Fruit fly (Drosophila melanogaster) whole organism, prepupa: ENCODE measurements around the gene fbl.

Experiments used
- Blimp-1 ChIP-seq: fragments of 200-800 bp; sonication (Bioruptor generic); optimal IDR thresholded peaks from 3 replicates; lab custom pipeline; 2017; ENCODE audit warnings: missing biosample characterization, missing genetic modification characterization, mild to moderate bottlenecking, moderate library complexity, missing genetic modification reagents
- CG16779 ChIP-seq: fragments of 200-800 bp; sonication (Bioruptor generic); optimal IDR thresholded peaks from 3 replicates; lab custom pipeline; 2017; ENCODE audit warnings: missing biosample characterization, mild to moderate bottlenecking, missing genetic modification characterization
- CG6276 ChIP-seq: fragments of 200-800 bp; sonication (Bioruptor generic); optimal IDR thresholded peaks from 2 replicates; lab custom pipeline; 2017; ENCODE audit warnings: missing biosample characterization, mild to moderate bottlenecking, missing genetic modification characterization
- CG6792 ChIP-seq: fragments of 200-800 bp; sonication (Bioruptor generic); optimal IDR thresholded peaks from 3 replicates; lab custom pipeline; 2016; ENCODE audit warnings: missing biosample characterization, missing genetic modification characterization
- CG8319 ChIP-seq: fragments of 200-800 bp; sonication (Bioruptor generic); optimal IDR thresholded peaks from 3 replicates; lab custom pipeline; 2016; ENCODE audit warnings: missing biosample characterization, missing genetic modification characterization
- Eip93F ChIP-seq: fragments of 200-800 bp; sonication (Bioruptor generic); optimal IDR thresholded peaks from 2 replicates; lab custom pipeline; 2016; ENCODE audit warnings: missing biosample characterization, mild to moderate bottlenecking, missing genetic modification characterization
- Hr39 ChIP-seq: fragments of 200-800 bp; sonication (Bioruptor generic); optimal IDR thresholded peaks from 2 replicates; lab custom pipeline; 2016; ENCODE audit warnings: missing biosample characterization, missing genetic modification characterization
- Lpt ChIP-seq: fragments of 200-800 bp; sonication (Bioruptor generic); optimal IDR thresholded peaks from 3 replicates; lab custom pipeline; 2016; ENCODE audit warnings: missing biosample characterization, missing genetic modification characterization
- OdsH ChIP-seq: fragments of 200-800 bp; sonication (Bioruptor generic); optimal IDR thresholded peaks from 3 replicates; lab custom pipeline; 2016; ENCODE audit warnings: missing biosample characterization, missing genetic modification characterization
- dsx ChIP-seq: fragments of 200-800 bp; optimal IDR thresholded peaks from 3 replicates; lab custom pipeline; 2019; ENCODE audit warnings: missing biosample characterization, mild to moderate bottlenecking, missing genetic modification characterization, moderate library complexity; ENCODE audit not compliant: poor library complexity, severe bottlenecking

- TF ChIP-seq Blimp-1 (GFP tag; lab: Kevin White, UChicago) (no peak), dsx (GFP tag; lab: Kevin White, UChicago) (peak; percentile 86), Lpt (no peak), OdsH (GFP tag; lab: Kevin White, UChicago) (peak; percentile 66), CG6276 (GFP tag; lab: Kevin White, UChicago) (no peak), CG6792 (peak; percentile 72), CG16779 (tag; lab: Kevin White, UChicago) (peak; percentile 28), CG8319 (GFP tag; lab: Kevin White, UChicago) (peak; percentile 34), Hr39 (GFP tag; lab: Kevin White, UChicago) (peak; percentile 70), Eip93F (GFP tag; lab: Kevin White, UChicago) (peak; percentile 23)
These were observed 18.6 kb downstream of the fbl start for dm6 chr3L:20402665-20403492.
